Fruit fly (Drosophila melanogaster) S2 (cell line): ENCODE data around the gene CG43147.

Experiments
- CG8478 ChIP-seq: fragments of >200 bp; optimal IDR thresholded peaks from 2 replicates; lab custom pipeline; 2018
- CTCF ChIP-seq, 2 experiments: fragments of >200 bp; optimal IDR thresholded peaks; 2 replicates each; lab custom pipeline; 2018

DNA sequence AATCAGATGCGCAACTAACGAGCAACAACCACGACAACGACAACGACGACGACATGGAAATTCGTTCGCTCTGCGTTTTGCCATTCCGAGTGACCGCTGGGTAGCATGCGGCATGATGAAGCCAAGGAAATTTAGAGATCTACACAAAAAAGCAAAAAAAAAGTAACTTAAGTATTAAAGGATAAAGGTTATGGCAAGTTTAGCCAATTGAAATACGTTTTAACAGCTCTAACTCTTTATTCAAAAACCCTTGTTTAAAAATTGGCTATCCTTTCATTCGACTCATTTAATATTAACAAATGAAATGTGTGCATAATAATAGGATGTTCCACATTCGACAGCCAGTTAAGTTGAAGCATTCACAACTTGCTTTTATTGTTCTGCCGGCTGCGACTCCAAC lies 36.2 kb downstream of the CG43147 start:
- TF ChIP-seq CTCF (optimal IDR thresholded peaks at IDR 0.05; lab: Kevin White, UChicago) (no peak), CG8478 (lab: Kevin White, UChicago) (no peak)
